Fruit fly (Drosophila melanogaster) S2 (cell line): Measurements from ENCODE around the gene Cyp4d8.

Source experiments
- CG8478 ChIP-seq: fragments of >200 bp; optimal IDR thresholded peaks from 2 replicates; lab custom pipeline; 2018
- CTCF ChIP-seq, 2 experiments: fragments of >200 bp; optimal IDR thresholded peaks; 2 replicates each; lab custom pipeline; 2018

dm6 chr3L:7465209-7465608 is 30.8 kb downstream of the Cyp4d8 start, which contains the start of the genes CG42660, CG42661 and Tsp66A:
- no peak for TF ChIP-seq CTCF (optimal IDR thresholded peaks at IDR 0.05; lab: Kevin White, UChicago)
- TF ChIP-seq CG8478 (lab: Kevin White, UChicago), result no peak
